In the genomic region with DNA sequence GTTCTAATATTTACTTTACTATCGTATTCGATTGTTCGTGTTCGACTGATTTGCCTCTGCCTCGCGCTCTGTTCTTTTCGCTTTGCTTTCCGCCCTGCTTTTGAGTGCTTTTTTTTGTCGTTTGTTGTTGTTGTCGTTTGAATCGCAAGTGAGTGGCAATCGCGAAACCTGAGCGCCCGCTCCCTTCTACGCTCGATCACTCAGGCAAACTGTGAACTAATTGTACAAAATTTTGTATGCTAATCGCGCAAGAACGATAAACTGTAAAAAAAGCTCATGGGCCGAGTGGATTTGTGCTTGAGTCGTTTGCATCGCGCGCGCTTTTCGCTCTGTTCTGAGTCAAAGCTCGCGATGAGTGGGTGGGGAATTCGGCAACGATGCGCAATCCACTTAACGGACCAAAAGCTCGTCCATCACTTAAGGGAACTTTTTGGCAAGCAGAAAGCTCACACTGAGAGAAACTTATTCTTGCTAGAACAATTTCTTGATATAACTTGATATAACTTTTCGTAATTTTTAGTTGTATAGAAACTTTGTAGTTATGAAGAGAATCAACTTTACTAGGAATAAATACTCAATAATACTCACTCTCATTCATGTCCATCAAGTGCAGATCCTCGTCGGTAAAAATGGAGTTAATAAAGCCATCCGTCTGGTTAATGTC, we compare ENCODE assay signal across 1 fruit fly cellular context.
TF ChIP-seq lines count a peak whose summit lies in the region.

No protein-coding gene starts in this region.

TF ChIP-seq in whole organism, embryonic, 481 proteins besides CTCF, POLR2A, EP300 and RAD21 (continued from another document):
- TF ChIP-seq CG4617 (GFP tag; optimal IDR thresholded peaks at IDR 0.05; lab: Kevin White, UChicago; ENCODE audit: borderline replicate concordance) = no peak
- no peak for TF ChIP-seq CG7928 (GFP tag; optimal IDR thresholded peaks at IDR 0.05; lab: Kevin White, UChicago)
- TF ChIP-seq CG12071 (GFP tag; optimal IDR thresholded peaks at IDR 0.05; lab: Kevin White, UChicago) = no peak
- TF ChIP-seq D19A (tag; optimal IDR thresholded peaks at IDR 0.05; lab: Kevin White, UChicago) = no peak
- no peak for TF ChIP-seq pum (GFP tag; optimal IDR thresholded peaks at IDR 0.05; lab: Kevin White, UChicago)
- TF ChIP-seq Hmx (GFP tag; optimal IDR thresholded peaks at IDR 0.05; lab: Kevin White, UChicago) = no peak
- peak; percentile 34; the same call in 1 of the 3 replicates for TF ChIP-seq CG14050 (GFP tag; IDR thresholded peaks at IDR 0.05; lab: Robert Waterston, UW)
- no peak for TF ChIP-seq onecut (GFP tag; IDR thresholded peaks at IDR 0.05; lab: Robert Waterston, UW)
- no peak for TF ChIP-seq YL-1 (GFP tag; optimal IDR thresholded peaks at IDR 0.05; lab: Kevin White, UChicago)
- TF ChIP-seq seq (GFP tag; IDR thresholded peaks at IDR 0.05; lab: Robert Waterston, UW) = no peak
- TF ChIP-seq ranshi (GFP tag; IDR thresholded peaks at IDR 0.05; lab: Robert Waterston, UW) = peak; percentile 48; the same call in 1 of the 2 replicates
- no peak for TF ChIP-seq chm (GFP tag; IDR thresholded peaks at IDR 0.05; lab: Robert Waterston, UW)
- peak; percentile 33 for TF ChIP-seq bcd (GFP tag; optimal IDR thresholded peaks at IDR 0.05; lab: Kevin White, UChicago)
- no peak for TF ChIP-seq ac (GFP tag; optimal IDR thresholded peaks at IDR 0.05; lab: Kevin White, UChicago)
- no peak for TF ChIP-seq TFAM (GFP tag; optimal IDR thresholded peaks at IDR 0.05; lab: Kevin White, UChicago)
- no peak for TF ChIP-seq ATbp (GFP tag; optimal IDR thresholded peaks at IDR 0.05; lab: Kevin White, UChicago)
- TF ChIP-seq CG31365 (tag; optimal IDR thresholded peaks at IDR 0.05; lab: Kevin White, UChicago) = no peak
- peak; percentile 21 for TF ChIP-seq CG18262 (tag; optimal IDR thresholded peaks at IDR 0.05; lab: Kevin White, UChicago)
- peak; percentile 9 for TF ChIP-seq Chrac-16 (GFP tag; optimal IDR thresholded peaks at IDR 0.05; lab: Kevin White, UChicago)
- TF ChIP-seq jumu (GFP tag; optimal IDR thresholded peaks at IDR 0.05; lab: Kevin White, UChicago) = no peak
- no peak for TF ChIP-seq CG2199 (GFP tag; IDR thresholded peaks at IDR 0.05; lab: Robert Waterston, UW)
- TF ChIP-seq Six4 (GFP tag; optimal IDR thresholded peaks at IDR 0.05; lab: Kevin White, UChicago) = no peak
- 0 out of 2 replicates have a peak, but pooled peaks have one; percentile 30 for TF ChIP-seq inv (GFP tag; IDR thresholded peaks at IDR 0.05; lab: Robert Waterston, UW; ENCODE audit: partially characterized antibody)
- TF ChIP-seq CG9817 (tag; optimal IDR thresholded peaks at IDR 0.05; lab: Kevin White, UChicago) = no peak
- no peak for TF ChIP-seq Dad (GFP tag; optimal IDR thresholded peaks at IDR 0.05; lab: Kevin White, UChicago)
- TF ChIP-seq CG17385 (GFP tag; optimal IDR thresholded peaks at IDR 0.05; lab: Kevin White, UChicago) = no peak
- no peak for TF ChIP-seq Lim3 (GFP tag; IDR thresholded peaks at IDR 0.05; lab: Robert Waterston, UW)
- TF ChIP-seq CG9876 (GFP tag; optimal IDR thresholded peaks at IDR 0.05; lab: Kevin White, UChicago) = no peak
- peak; percentile 2 for TF ChIP-seq CG17359 (tag; optimal IDR thresholded peaks at IDR 0.05; lab: Kevin White, UChicago)
- no peak for TF ChIP-seq CG33557 (GFP tag; optimal IDR thresholded peaks at IDR 0.05; lab: Kevin White, UChicago)
- peak; percentile 11 for TF ChIP-seq Nf-YC (tag; optimal IDR thresholded peaks at IDR 0.05; lab: Kevin White, UChicago)
- TF ChIP-seq fru (optimal IDR thresholded peaks at IDR 0.05; lab: Kevin White, UChicago) = no peak
- no peak for TF ChIP-seq CG17912 (GFP tag; optimal IDR thresholded peaks at IDR 0.05; lab: Kevin White, UChicago)
- TF ChIP-seq Sry-δ (GFP tag; optimal IDR thresholded peaks at IDR 0.05; lab: Kevin White, UChicago) = no peak
- no peak for TF ChIP-seq CG6689 (GFP tag; IDR thresholded peaks at IDR 0.05; lab: Robert Waterston, UW)
- no peak for TF ChIP-seq CG1647 (GFP tag; optimal IDR thresholded peaks at IDR 0.05; lab: Kevin White, UChicago)
- TF ChIP-seq Bteb2 (GFP tag; optimal IDR thresholded peaks at IDR 0.05; lab: Kevin White, UChicago) = no peak
- TF ChIP-seq z (GFP tag; IDR thresholded peaks at IDR 0.05; lab: Robert Waterston, UW) = peak; percentile 98
- no peak for TF ChIP-seq trem (tag; optimal IDR thresholded peaks at IDR 0.05; lab: Kevin White, UChicago)
- TF ChIP-seq vfl (GFP tag; optimal IDR thresholded peaks at IDR 0.05; lab: Kevin White, UChicago) = no peak
- no peak for TF ChIP-seq Dip3 (GFP tag; optimal IDR thresholded peaks at IDR 0.05; lab: Kevin White, UChicago)
- peak; percentile 56; the same call in 1 of the 2 replicates for TF ChIP-seq Atf6 (GFP tag; IDR thresholded peaks at IDR 0.05; lab: Robert Waterston, UW)
- no peak for TF ChIP-seq gce (GFP tag; IDR thresholded peaks at IDR 0.05; lab: Robert Waterston, UW)
- TF ChIP-seq CG4820 (GFP tag; optimal IDR thresholded peaks at IDR 0.05; lab: Kevin White, UChicago) = no peak
- no peak for TF ChIP-seq CG8089 (GFP tag; optimal IDR thresholded peaks at IDR 0.05; lab: Kevin White, UChicago)
- no peak for TF ChIP-seq CG12744 (GFP tag; optimal IDR thresholded peaks at IDR 0.05; lab: Kevin White, UChicago)
- TF ChIP-seq psq (GFP tag; optimal IDR thresholded peaks at IDR 0.05; lab: Kevin White, UChicago) = peak; percentile 5
- TF ChIP-seq nerfin-2 (GFP tag; IDR thresholded peaks at IDR 0.05; lab: Robert Waterston, UW; ENCODE audit: partially characterized antibody) = no peak; the same call in 1 of the 2 replicates
- TF ChIP-seq CG12104 (GFP tag; optimal IDR thresholded peaks at IDR 0.05; lab: Kevin White, UChicago) = no peak
- TF ChIP-seq cas (GFP tag; IDR thresholded peaks at IDR 0.05; lab: Robert Waterston, UW) = no peak
- no peak for TF ChIP-seq CG8290 (GFP tag; optimal IDR thresholded peaks at IDR 0.05; lab: Kevin White, UChicago)
- TF ChIP-seq CG8290 (tag; optimal IDR thresholded peaks at IDR 0.05; lab: Kevin White, UChicago) = no peak
- TF ChIP-seq Rfx (GFP tag; IDR thresholded peaks at IDR 0.05; lab: Robert Waterston, UW) = peak; percentile 71
- no peak for TF ChIP-seq Opbp (GFP tag; IDR thresholded peaks at IDR 0.05; lab: Robert Waterston, UW; ENCODE audit: partially characterized antibody)
- TF ChIP-seq CG15601 (tag; optimal IDR thresholded peaks at IDR 0.05; lab: Kevin White, UChicago) = no peak
- TF ChIP-seq CG4854 (GFP tag; optimal IDR thresholded peaks at IDR 0.05; lab: Kevin White, UChicago) = no peak
- no peak for TF ChIP-seq Sox102F (GFP tag; optimal IDR thresholded peaks at IDR 0.05; lab: Kevin White, UChicago)
- no peak for TF ChIP-seq MESR4 (GFP tag; optimal IDR thresholded peaks at IDR 0.05; lab: Kevin White, UChicago)
- TF ChIP-seq ttk (GFP tag; IDR thresholded peaks at IDR 0.05; lab: Robert Waterston, UW) = no peak
- no peak for TF ChIP-seq CG15479 (GFP tag; optimal IDR thresholded peaks at IDR 0.05; lab: Kevin White, UChicago)
- no peak for TF ChIP-seq sna (GFP tag; IDR thresholded peaks at IDR 0.05; lab: Robert Waterston, UW; ENCODE audit: partially characterized antibody)
- TF ChIP-seq CG13123 (GFP tag; optimal IDR thresholded peaks at IDR 0.05; lab: Kevin White, UChicago) = no peak
- TF ChIP-seq CG2678 (tag; optimal IDR thresholded peaks at IDR 0.05; lab: Kevin White, UChicago) = no peak
- 0 out of 3 replicates have a peak, but pooled peaks have one; percentile 24 for TF ChIP-seq CG11456 (GFP tag; IDR thresholded peaks at IDR 0.05; lab: Robert Waterston, UW)
- TF ChIP-seq CG10431 (GFP tag; optimal IDR thresholded peaks at IDR 0.05; lab: Kevin White, UChicago) = no peak
- no peak for TF ChIP-seq tap (tag; optimal IDR thresholded peaks at IDR 0.05; lab: Kevin White, UChicago)
- no peak for TF ChIP-seq mam (GFP tag; optimal IDR thresholded peaks at IDR 0.05; lab: Kevin White, UChicago)
- peak; percentile 61; the same call in 1 of the 2 replicates for TF ChIP-seq slbo (GFP tag; IDR thresholded peaks at IDR 0.05; lab: Robert Waterston, UW)
- TF ChIP-seq dysf (GFP tag; IDR thresholded peaks at IDR 0.05; lab: Robert Waterston, UW) = peak; percentile 58; the same call in 2 of the 3 replicates
- no peak for TF ChIP-seq hb (GFP tag; IDR thresholded peaks at IDR 0.05; lab: Robert Waterston, UW; ENCODE audit: partially characterized antibody)
- TF ChIP-seq CG9437 (GFP tag; optimal IDR thresholded peaks at IDR 0.05; lab: Kevin White, UChicago) = no peak
- no peak for TF ChIP-seq sr (GFP tag; IDR thresholded peaks at IDR 0.05; lab: Robert Waterston, UW)
- no peak for TF ChIP-seq Tbp (GFP tag; optimal IDR thresholded peaks at IDR 0.05; lab: Kevin White, UChicago)
- TF ChIP-seq Optix (GFP tag; IDR thresholded peaks at IDR 0.05; lab: Robert Waterston, UW) = no peak
- TF ChIP-seq jigr1 (GFP tag; IDR thresholded peaks at IDR 0.05; lab: Robert Waterston, UW) = no peak
- no peak for TF ChIP-seq Ets65A (GFP tag; lab: Kevin White, UChicago)
- TF ChIP-seq CG16779 (GFP tag; IDR thresholded peaks at IDR 0.05; lab: Robert Waterston, UW) = no peak
- TF ChIP-seq ewg (GFP tag; optimal IDR thresholded peaks at IDR 0.05; lab: Kevin White, UChicago) = no peak
- no peak for TF ChIP-seq CG43689 (GFP tag; IDR thresholded peaks at IDR 0.05; lab: Robert Waterston, UW)
- peak; percentile 2 for TF ChIP-seq CG4424 (GFP tag; optimal IDR thresholded peaks at IDR 0.05; lab: Kevin White, UChicago)
- peak; percentile 40; the same call in 1 of the 2 replicates for TF ChIP-seq Scr (GFP tag; IDR thresholded peaks at IDR 0.05; lab: Robert Waterston, UW; ENCODE audit: partially characterized antibody)
- TF ChIP-seq yki (optimal IDR thresholded peaks at IDR 0.05; lab: Kevin White, UChicago) = no peak
- TF ChIP-seq CG11093 (GFP tag; IDR thresholded peaks at IDR 0.05; lab: Robert Waterston, UW) = no peak
- no peak for TF ChIP-seq kay (GFP tag; optimal IDR thresholded peaks at IDR 0.05; lab: Kevin White, UChicago)
- TF ChIP-seq cg (GFP tag; optimal IDR thresholded peaks at IDR 0.05; lab: Kevin White, UChicago) = no peak
- TF ChIP-seq twi (tag; optimal IDR thresholded peaks at IDR 0.05; lab: Kevin White, UChicago) = no peak
- peak; percentile 40 for TF ChIP-seq Fer3 (tag; optimal IDR thresholded peaks at IDR 0.05; lab: Kevin White, UChicago)
- no peak for TF ChIP-seq CG17829 (tag; optimal IDR thresholded peaks at IDR 0.05; lab: Kevin White, UChicago)
- TF ChIP-seq CG2712 (tag; optimal IDR thresholded peaks at IDR 0.05; lab: Kevin White, UChicago) = peak; percentile 13
- no peak for TF ChIP-seq ERR (GFP tag; optimal IDR thresholded peaks at IDR 0.05; lab: Kevin White, UChicago)
- no peak for TF ChIP-seq CG3995 (GFP tag; optimal IDR thresholded peaks at IDR 0.05; lab: Kevin White, UChicago)
